Worm (Caenorhabditis elegans) whole organism, L4 larva: ENCODE results near the gene F07D3.3.

ENCODE experiments used
- dpl-1 ChIP-seq: fragments of 150-350 bp; optimal IDR thresholded peaks from 2 replicates; lab custom pipeline; 2014; ENCODE audit warnings: missing biosample characterization, missing genetic modification reagents, missing genetic modification characterization
- skn-1 ChIP-seq: fragments of 150-350 bp; optimal IDR thresholded peaks from 2 replicates; lab custom pipeline; 2014; ENCODE audit warnings: missing biosample characterization, missing genetic modification characterization
- vab-7 ChIP-seq: fragments of 200-800 bp; sonication (Bioruptor generic); IDR thresholded peaks from 2 replicates; pipeline ENCODE4 v1.3.6; 2022; ENCODE audit warnings: missing genetic modification reagents, missing genetic modification characterization, missing compliant biosample characterization
- ztf-11 ChIP-seq: fragments of 150-350 bp; optimal IDR thresholded peaks from 2 replicates; lab custom pipeline; 2014; ENCODE audit warnings: missing biosample characterization, missing genetic modification characterization

DNA sequence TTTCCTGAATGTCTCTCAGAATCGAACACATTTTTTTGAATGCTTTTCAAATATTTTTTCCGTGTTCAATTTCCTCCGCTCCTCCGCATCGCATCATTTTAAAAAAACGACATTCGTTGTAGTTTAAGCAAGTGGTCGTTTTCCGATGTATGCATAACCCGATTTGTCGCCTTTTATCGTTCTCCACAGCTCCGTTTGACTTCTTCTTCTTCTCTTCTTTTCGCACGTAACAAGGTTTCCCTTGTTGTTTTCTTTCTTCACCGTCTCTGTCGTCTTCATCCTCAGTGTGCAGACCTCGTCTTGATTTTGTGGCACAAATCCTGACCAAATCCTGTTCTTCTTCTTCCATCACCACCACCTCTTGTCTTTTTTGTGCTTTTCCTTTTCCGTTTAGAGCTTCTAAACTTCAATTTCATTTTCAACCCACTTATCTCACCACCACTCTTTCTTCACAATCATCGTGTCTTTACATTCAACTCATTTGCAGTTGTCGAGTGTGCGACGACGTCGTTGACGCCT is 21.3 kb upstream of the F07D3.3 start, which contains the start of gene K06A4.2:
- no peak for TF ChIP-seq skn-1
- no peak for TF ChIP-seq vab-7 (GFP tag; lab: Robert Waterston, UW)
- no peak for TF ChIP-seq dpl-1 (GFP tag; lab: Kevin White, UChicago)
- TF ChIP-seq ztf-11 (tag; lab: Kevin White, UChicago) = no peak
